Worm (Caenorhabditis elegans) whole organism, young adult: ENCODE results near the gene D2007.2.

Experiments
- B0019.2 ChIP-seq: fragments of 200-800 bp; sonication (Bioruptor generic); conservative IDR thresholded peaks from 2 replicates; pipeline ENCODE4 v1.3.6; 2022; ENCODE audit warnings: missing genetic modification reagents, missing genetic modification characterization, missing compliant biosample characterization
- B0261.1 ChIP-seq: sonication (generic microtip); optimal IDR thresholded peaks from 2 replicates; lab custom pipeline; 2016; ENCODE audit warnings: mild to moderate bottlenecking, missing genetic modification characterization, moderate library complexity, missing compliant biosample characterization
- C17E4.6 ChIP-seq: fragments of 200-800 bp; sonication (Bioruptor generic); IDR thresholded peaks from 2 replicates; pipeline ENCODE4 v1.3.6; 2022; ENCODE audit warnings: missing genetic modification reagents, missing genetic modification characterization, missing compliant biosample characterization
- F37B4.10 ChIP-seq: fragments of 200-800 bp; sonication (Bioruptor generic); IDR thresholded peaks from 2 replicates; pipeline ENCODE4 v1.3.6; 2022; ENCODE audit warnings: missing genetic modification characterization, missing compliant biosample characterization
- F39B2.1 ChIP-seq: fragments of 200-800 bp; sonication (Bioruptor generic); IDR thresholded peaks from 2 replicates; pipeline ENCODE4 v1.3.6; 2022; ENCODE audit warnings: missing genetic modification reagents, missing genetic modification characterization, missing compliant biosample characterization
- F52B5.7 ChIP-seq: sonication (generic microtip); optimal IDR thresholded peaks from 2 replicates; lab custom pipeline; 2016; ENCODE audit warnings: mild to moderate bottlenecking, missing genetic modification characterization, missing compliant biosample characterization
- F55B11.4 ChIP-seq: sonication (generic microtip); optimal IDR thresholded peaks from 2 replicates; lab custom pipeline; 2016; ENCODE audit warnings: missing compliant biosample characterization, missing genetic modification characterization, borderline replicate concordance; ENCODE audit not compliant: insufficient read depth
- T07F8.4 ChIP-seq: sonication (generic microtip); optimal IDR thresholded peaks from 2 replicates; lab custom pipeline; 2016; ENCODE audit warnings: mild to moderate bottlenecking, missing genetic modification characterization, moderate library complexity, missing compliant biosample characterization
- Y79H2A.3 ChIP-seq: fragments of 200-800 bp; sonication (Bioruptor generic); conservative IDR thresholded peaks from 2 replicates; pipeline ENCODE4 v1.3.6; 2022; ENCODE audit warnings: missing genetic modification reagents, missing genetic modification characterization, missing compliant biosample characterization
- Y95B8A.8 ChIP-seq: fragments of 200-800 bp; sonication (Bioruptor generic); IDR thresholded peaks from 2 replicates; pipeline ENCODE4 v1.3.6; 2022; ENCODE audit warnings: missing genetic modification reagents, missing genetic modification characterization, missing compliant biosample characterization
- ZK185.1 ChIP-seq: sonication (generic microtip); optimal IDR thresholded peaks from 2 replicates; lab custom pipeline; 2016; ENCODE audit warnings: mild to moderate bottlenecking, missing genetic modification characterization, missing compliant biosample characterization; ENCODE audit not compliant: poor library complexity, severe bottlenecking
- ama-1 ChIP-seq, 3 experiments: fragments of 150-350 bp in 1 of 3; sonication (generic microtip) in 2 of 3; optimal IDR thresholded peaks; 2 replicates each; lab custom pipeline; 2014 to 2018; ENCODE audit warnings: missing biosample characterization in 2 of 3, missing genetic modification characterization in 2 of 3, missing genetic modification reagents in 2 of 3
- aptf-2 ChIP-seq: fragments of 200-800 bp; sonication (Bioruptor generic); conservative IDR thresholded peaks from 2 replicates; pipeline ENCODE4 v1.3.6; 2022; ENCODE audit warnings: missing genetic modification reagents, missing genetic modification characterization, missing compliant biosample characterization
- athp-1 ChIP-seq: sonication (generic microtip); optimal IDR thresholded peaks from 2 replicates; lab custom pipeline; 2017; ENCODE audit warnings: mild to moderate bottlenecking, missing genetic modification characterization, missing compliant biosample characterization
- ccch-3 ChIP-seq: fragments of 200-800 bp; sonication (Bioruptor generic); optimal IDR thresholded peaks from 2 replicates; lab custom pipeline; 2018; ENCODE audit warnings: mild to moderate bottlenecking, missing genetic modification characterization, missing compliant biosample characterization
- cebp-1 ChIP-seq, 2 experiments: fragments of 200-800 bp in 1 of 2; sonication (Bioruptor generic) in 1 of 2; sonication (generic microtip) in 1 of 2; IDR thresholded peaks in 1 of 2; optimal IDR thresholded peaks in 1 of 2; 2 replicates each; pipeline versions ENCODE4 v1.3.6 to Lab custom; 2017 to 2022; ENCODE audit warnings: missing compliant biosample characterization in 2 of 2, missing genetic modification characterization in 2 of 2, mild to moderate bottlenecking in 1 of 2, missing genetic modification reagents in 1 of 2, moderate library complexity in 1 of 2
- ceh-100 ChIP-seq: fragments of 200-800 bp; sonication (Bioruptor generic); IDR thresholded peaks from 2 replicates; pipeline ENCODE4 v1.3.6; 2022; ENCODE audit warnings: missing genetic modification reagents, missing genetic modification characterization, missing compliant biosample characterization
- ceh-40 ChIP-seq: fragments of 200-800 bp; sonication (Bioruptor generic); IDR thresholded peaks from 2 replicates; pipeline ENCODE4 v1.3.6; 2022; ENCODE audit warnings: missing genetic modification characterization, missing compliant biosample characterization
- dpl-1 ChIP-seq: fragments of 150-350 bp; optimal IDR thresholded peaks from 2 replicates; lab custom pipeline; 2014; ENCODE audit warnings: missing biosample characterization, missing genetic modification reagents, missing genetic modification characterization
- egrh-3 ChIP-seq: fragments of 200-800 bp; sonication (Bioruptor generic); IDR thresholded peaks from 2 replicates; pipeline ENCODE4 v1.3.6; 2022; ENCODE audit warnings: missing genetic modification reagents, missing genetic modification characterization, missing compliant biosample characterization
- ekl-4 ChIP-seq: fragments of 200-800 bp; sonication (Bioruptor generic); IDR thresholded peaks from 2 replicates; pipeline ENCODE4 v1.3.6; 2022; ENCODE audit warnings: missing genetic modification reagents, missing genetic modification characterization, missing compliant biosample characterization
- hmg-1.2 ChIP-seq: fragments of 200-800 bp; sonication (Bioruptor generic); IDR thresholded peaks from 2 replicates; pipeline ENCODE4 v1.3.6; 2022; ENCODE audit warnings: missing genetic modification reagents, missing genetic modification characterization, missing compliant biosample characterization
- hsf-1 ChIP-seq: fragments of 200-800 bp; sonication (Bioruptor generic); IDR thresholded peaks from 2 replicates; pipeline ENCODE4 v1.3.6; 2022; ENCODE audit warnings: missing genetic modification reagents, missing genetic modification characterization, missing compliant biosample characterization
- lag-1 ChIP-seq: fragments of 200-800 bp; sonication (Bioruptor generic); IDR thresholded peaks from 2 replicates; pipeline ENCODE4 v1.3.6; 2022; ENCODE audit warnings: missing genetic modification reagents, missing genetic modification characterization, missing compliant biosample characterization
- lin-54 ChIP-seq: fragments of 200-800 bp; sonication (Bioruptor generic); optimal IDR thresholded peaks from 2 replicates; lab custom pipeline; 2018; ENCODE audit warnings: mild to moderate bottlenecking, missing genetic modification characterization, missing compliant biosample characterization
- madf-10 ChIP-seq: sonication (generic microtip); optimal IDR thresholded peaks from 2 replicates; lab custom pipeline; 2016; ENCODE audit warnings: mild to moderate bottlenecking, missing genetic modification characterization, missing compliant biosample characterization
- madf-6 ChIP-seq: fragments of 200-800 bp; sonication (Bioruptor generic); IDR thresholded peaks from 2 replicates; pipeline ENCODE4 v1.3.6; 2022; ENCODE audit warnings: missing genetic modification reagents, missing genetic modification characterization, missing compliant biosample characterization
- mcd-1 ChIP-seq: fragments of 200-800 bp; sonication (Bioruptor generic); IDR thresholded peaks from 2 replicates; pipeline ENCODE4 v1.3.6; 2022; ENCODE audit warnings: missing genetic modification reagents, missing genetic modification characterization, missing compliant biosample characterization
- mxl-1 ChIP-seq: sonication (generic microtip); optimal IDR thresholded peaks from 2 replicates; lab custom pipeline; 2016; ENCODE audit warnings: missing genetic modification characterization, missing compliant biosample characterization
- nhr-90 ChIP-seq: sonication (generic microtip); optimal IDR thresholded peaks from 2 replicates; lab custom pipeline; 2016; ENCODE audit warnings: missing genotype, mild to moderate bottlenecking, missing genetic modification characterization, missing compliant biosample characterization
- pbrm-1 ChIP-seq: fragments of 200-800 bp; sonication (Bioruptor generic); IDR thresholded peaks from 2 replicates; pipeline ENCODE4 v1.3.6; 2022; ENCODE audit warnings: missing genetic modification reagents, missing genetic modification characterization, missing compliant biosample characterization
- rpc-1 ChIP-seq, 2 experiments: fragments of 150-350 bp in 1 of 2; sonication (generic microtip) in 1 of 2; optimal IDR thresholded peaks; 2 replicates each; lab custom pipeline; 2014 to 2018; ENCODE audit warnings: missing biosample characterization in 1 of 2, missing genetic modification characterization in 1 of 2, missing genetic modification reagents in 1 of 2, missing genotype in 1 of 2
- sea-2 ChIP-seq: fragments of 200-800 bp; sonication (Bioruptor generic); IDR thresholded peaks from 2 replicates; pipeline ENCODE4 v1.3.6; 2022; ENCODE audit warnings: missing genetic modification characterization, missing compliant biosample characterization
- snpc-1.1 ChIP-seq: sonication (generic microtip); optimal IDR thresholded peaks from 2 replicates; lab custom pipeline; 2017; ENCODE audit warnings: missing genetic modification characterization, mild to moderate bottlenecking, missing compliant biosample characterization, antibody characterized with exemption, moderate library complexity, missing genotype, missing genetic modification reagents; ENCODE audit not compliant: insufficient read depth
- snpc-3.4 ChIP-seq: sonication (generic microtip); optimal IDR thresholded peaks from 2 replicates; lab custom pipeline; 2017; ENCODE audit warnings: missing genetic modification characterization, mild to moderate bottlenecking, missing compliant biosample characterization, antibody characterized with exemption, moderate library complexity, missing genotype, missing genetic modification reagents
- snpc-4 ChIP-seq, 5 experiments: fragments of 150-350 bp in 1 of 5; sonication (generic microtip) in 4 of 5; optimal IDR thresholded peaks; 2 replicates each; lab custom pipeline; 2014 to 2018; ENCODE audit warnings: missing genetic modification characterization in 5 of 5, missing biosample characterization in 3 of 5, antibody characterized with exemption in 2 of 5, mild to moderate bottlenecking in 2 of 5, missing compliant biosample characterization in 2 of 5, missing genotype in 2 of 5, moderate library complexity in 2 of 5, missing genetic modification reagents in 1 of 5
- somi-1 ChIP-seq: fragments of 200-800 bp; sonication (Bioruptor generic); optimal IDR thresholded peaks from 2 replicates; lab custom pipeline; 2018; ENCODE audit warnings: mild to moderate bottlenecking, missing genetic modification characterization, missing compliant biosample characterization
- tbp1 ChIP-seq: fragments of 200-800 bp; sonication (Bioruptor generic); optimal IDR thresholded peaks from 2 replicates; lab custom pipeline; 2018; ENCODE audit warnings: mild to moderate bottlenecking, missing genetic modification characterization, missing compliant biosample characterization
- tlf-1 ChIP-seq: fragments of 200-800 bp; sonication (Bioruptor generic); optimal IDR thresholded peaks from 2 replicates; lab custom pipeline; 2018; ENCODE audit warnings: mild to moderate bottlenecking, missing genetic modification characterization, missing compliant biosample characterization
- unc-62 ChIP-seq: fragments of 150-350 bp; optimal IDR thresholded peaks from 2 replicates; lab custom pipeline; 2014; ENCODE audit warnings: missing biosample characterization, missing genetic modification reagents, missing genetic modification characterization
- xnd-1 ChIP-seq: sonication (generic microtip); optimal IDR thresholded peaks from 2 replicates; lab custom pipeline; 2016; ENCODE audit warnings: missing genotype, missing genetic modification reagents, missing genetic modification characterization, missing compliant biosample characterization
- zfh-2 ChIP-seq: fragments of 200-800 bp; sonication (Bioruptor generic); conservative IDR thresholded peaks from 2 replicates; pipeline ENCODE4 v1.3.6; 2022; ENCODE audit warnings: missing genetic modification reagents, missing genetic modification characterization, missing compliant biosample characterization
- zim-3 ChIP-seq: sonication (generic microtip); optimal IDR thresholded peaks from 2 replicates; lab custom pipeline; 2017; ENCODE audit warnings: mild to moderate bottlenecking, missing genetic modification characterization, moderate library complexity, missing compliant biosample characterization

The D2007.2 gene

ce11 chrIII:8100960-8101359, 47.8 kb upstream of the D2007.2 start, which contains the start of gene plk-1 (continued):
- TF ChIP-seq snpc-4 (GFP tag; optimal IDR thresholded peaks at IDR 0.05; lab: Kevin White, UChicago) (peak; percentile 29), snpc-4 (tag; optimal IDR thresholded peaks at IDR 0.05; lab: Kevin White, UChicago) (peak in 2 of 4 experiments; percentile 34 to 40), snpc-1.1 (tag; lab: Kevin White, UChicago) (peak; percentile 24), athp-1 (tag; lab: Kevin White, UChicago) (peak; percentile 33), zim-3 (tag; lab: Kevin White, UChicago) (no peak), F55B11.4 (tag; lab: Kevin White, UChicago) (no peak), hsf-1 (peak; percentile 70), B0019.2 (GFP tag; lab: Robert Waterston, UW) (peak; percentile 84), ccch-3 (GFP tag; lab: Kevin White, UChicago) (no peak), madf-6 (peak; percentile 97), egrh-3 (GFP tag; lab: Robert Waterston, UW) (no peak), dpl-1 (peak; percentile 94), C17E4.6 (GFP tag; lab: Robert Waterston, UW) (peak; percentile 69; the same call in 1 of the 2 replicates), Y95B8A.8 (GFP tag; lab: Robert Waterston, UW) (peak; percentile 55; the same call in 1 of the 2 replicates), F39B2.1 (GFP tag; lab: Robert Waterston, UW) (no peak), tlf-1 (GFP tag; lab: Kevin White, UChicago) (peak; percentile 88)

- no peak for TF ChIP-seq B0261.1
- no peak for TF ChIP-seq Y79H2A.3 (GFP tag; lab: Robert Waterston, UW)
- no peak for TF ChIP-seq madf-10
- no peak for TF ChIP-seq somi-1
- TF ChIP-seq aptf-2 (GFP tag; lab: Robert Waterston, UW) = no peak
- TF ChIP-seq C17E4.6 (GFP tag; lab: Robert Waterston, UW) = no peak
- TF ChIP-seq mxl-1 (tag; lab: Kevin White, UChicago) = no peak
- TF ChIP-seq mcd-1 (GFP tag; lab: Robert Waterston, UW) = no peak
- no peak for TF ChIP-seq sea-2 (GFP tag; lab: Robert Waterston, UW)
- TF ChIP-seq xnd-1 = no peak
- no peak for TF ChIP-seq hmg-1.2
- TF ChIP-seq, all 124 proteins: peak for 0
These were observed 43.0 kb upstream of the D2007.2 start for ce11 chrIII:8105771-8106170.

ce11 chrIII:8106476-8106875, 42.3 kb upstream of the D2007.2 start:
- TF ChIP-seq lin-54 (GFP tag; lab: Kevin White, UChicago) (peak; percentile 31), ceh-40 (GFP tag; lab: Robert Waterston, UW) (no peak), ZK185.1 (tag; lab: Kevin White, UChicago) (peak; percentile 70), F37B4.10 (GFP tag; lab: Robert Waterston, UW) (no peak), nhr-90 (tag; lab: Kevin White, UChicago) (peak; percentile 67), ama-1 (optimal IDR thresholded peaks at IDR 0.05; lab: Kevin White, UChicago) (no peak), ama-1 (GFP tag; optimal IDR thresholded peaks at IDR 0.05; lab: Kevin White, UChicago) (peak in 1 of 2 experiments; percentile 57), hmg-1.2 (peak; percentile 68), F52B5.7 (tag; lab: Kevin White, UChicago) (peak; percentile 2), ekl-4 (GFP tag; lab: Robert Waterston, UW) (no peak), unc-62 (GFP tag; lab: Kevin White, UChicago) (no peak), zfh-2 (GFP tag; lab: Robert Waterston, UW) (no peak), snpc-3.4 (tag; lab: Kevin White, UChicago) (peak; percentile 28), B0261.1 (peak; percentile 81), zim-3 (tag; lab: Kevin White, UChicago) (peak; percentile 45), rpc-1 (optimal IDR thresholded peaks at IDR 0.05; lab: Kevin White, UChicago) (peak; percentile 71), rpc-1 (tag; optimal IDR thresholded peaks at IDR 0.05; lab: Kevin White, UChicago) (peak; percentile 82), tbp1 (peak; percentile 95), ceh-100 (GFP tag; lab: Robert Waterston, UW) (no peak; the same call in 1 of the 2 replicates), lag-1 (no peak), T07F8.4 (peak; percentile 15), pbrm-1 (GFP tag; lab: Robert Waterston, UW) (0 out of 2 replicates have a peak, but pooled peaks have one; percentile 38), cebp-1 (GFP tag; IDR thresholded peaks at IDR 0.05; lab: Robert Waterston, UW) (no peak), cebp-1 (tag; optimal IDR thresholded peaks at IDR 0.05; lab: Kevin White, UChicago) (peak; percentile 53)
